Worm (Caenorhabditis elegans): ENCODE measurements around the gene R10E4.1.

ce11 chrIII:4230092-4230491, 39.5 kb upstream of the R10E4.1 start:
- no peak for TF ChIP-seq ama-1 (optimal IDR thresholded peaks at IDR 0.05)
- no peak for TF ChIP-seq nhr-11 (tag; optimal IDR thresholded peaks at IDR 0.05)
- TF ChIP-seq fkh-6 (tag; optimal IDR thresholded peaks at IDR 0.05): no peak
- no peak for TF ChIP-seq ets-4 (tag; optimal IDR thresholded peaks at IDR 0.05)
- TF ChIP-seq nfya-1 (tag; optimal IDR thresholded peaks at IDR 0.05): no peak
- TF ChIP-seq tbx-7 (tag; optimal IDR thresholded peaks at IDR 0.05): no peak
- no peak for TF ChIP-seq ttx-3 (tag; optimal IDR thresholded peaks at IDR 0.05)
- TF ChIP-seq fkh-10 (GFP tag; optimal IDR thresholded peaks at IDR 0.05): no peak
- TF ChIP-seq odd-2 (tag; optimal IDR thresholded peaks at IDR 0.05): no peak
- no peak for TF ChIP-seq npax-4 (tag; optimal IDR thresholded peaks at IDR 0.05)
- no peak for TF ChIP-seq sox-4 (tag; optimal IDR thresholded peaks at IDR 0.05)
- no peak for TF ChIP-seq pqm-1 (tag; optimal IDR thresholded peaks at IDR 0.05)

Measured in whole organism, late embryonic.